Fruit fly (Drosophila melanogaster) whole organism, prepupa: ENCODE results near the gene CG7065.

Experiments used
- Blimp-1 ChIP-seq: fragments of 200-800 bp; sonication (Bioruptor generic); optimal IDR thresholded peaks from 3 replicates; lab custom pipeline; 2017; ENCODE audit warnings: missing biosample characterization, missing genetic modification characterization, mild to moderate bottlenecking, moderate library complexity, missing genetic modification reagents
- CG10631 ChIP-seq: fragments of 200-800 bp; sonication (Bioruptor generic); optimal IDR thresholded peaks from 2 replicates; lab custom pipeline; 2016; ENCODE audit warnings: missing biosample characterization, missing genetic modification characterization
- CG11294 ChIP-seq: fragments of 200-800 bp; sonication (Bioruptor generic); IDR thresholded peaks from 2 replicates; pipeline ENCODE4 v1.3.6; 2022; ENCODE audit warnings: missing biosample characterization, missing genetic modification characterization
- CG11762 ChIP-seq: fragments of 200-800 bp; sonication (Bioruptor generic); optimal IDR thresholded peaks from 3 replicates; lab custom pipeline; 2016; ENCODE audit warnings: missing biosample characterization, missing genetic modification characterization; ENCODE audit not compliant: insufficient read depth
- CG11902 ChIP-seq: fragments of 200-800 bp; sonication (Bioruptor generic); optimal IDR thresholded peaks from 3 replicates; lab custom pipeline; 2016; ENCODE audit warnings: missing biosample characterization, missing genetic modification characterization
- CG15336 ChIP-seq: fragments of 200-800 bp; sonication (Bioruptor generic); IDR thresholded peaks from 2 replicates; pipeline ENCODE4 v1.3.6; 2022; ENCODE audit warnings: missing biosample characterization, missing genetic modification characterization
- CG1621 ChIP-seq: fragments of 200-800 bp; sonication (Bioruptor generic); optimal IDR thresholded peaks from 3 replicates; lab custom pipeline; 2018; ENCODE audit warnings: missing biosample characterization, mild to moderate bottlenecking, missing genetic modification characterization
- CG16779 ChIP-seq: fragments of 200-800 bp; sonication (Bioruptor generic); optimal IDR thresholded peaks from 3 replicates; lab custom pipeline; 2017; ENCODE audit warnings: missing biosample characterization, mild to moderate bottlenecking, missing genetic modification characterization
- CG3032 ChIP-seq: fragments of 200-800 bp; optimal IDR thresholded peaks from 2 replicates; lab custom pipeline; 2019; ENCODE audit warnings: missing biosample characterization, mild to moderate bottlenecking, missing genetic modification characterization, moderate library complexity
- CG31627 ChIP-seq: fragments of 200-800 bp; sonication (Bioruptor generic); optimal IDR thresholded peaks from 3 replicates; lab custom pipeline; 2016; ENCODE audit warnings: missing biosample characterization, missing genetic modification characterization
- CG32006 ChIP-seq: fragments of 200-800 bp; sonication (Bioruptor generic); optimal IDR thresholded peaks from 3 replicates; lab custom pipeline; 2017; ENCODE audit warnings: missing biosample characterization, mild to moderate bottlenecking, missing genetic modification characterization
- CG34406 ChIP-seq: fragments of 200-800 bp; sonication (Bioruptor generic); optimal IDR thresholded peaks from 3 replicates; lab custom pipeline; 2016; ENCODE audit warnings: missing biosample characterization, missing genetic modification characterization
- CG3919 ChIP-seq: fragments of 200-800 bp; sonication (Bioruptor generic); optimal IDR thresholded peaks from 3 replicates; lab custom pipeline; 2016; ENCODE audit warnings: missing biosample characterization, missing genetic modification characterization
- CG6163 ChIP-seq: fragments of 200-800 bp; sonication (Bioruptor generic); IDR thresholded peaks from 3 replicates; pipeline ENCODE4 v1.3.6; 2022; ENCODE audit warnings: missing biosample characterization, missing genetic modification characterization
- CG6276 ChIP-seq: fragments of 200-800 bp; sonication (Bioruptor generic); optimal IDR thresholded peaks from 2 replicates; lab custom pipeline; 2017; ENCODE audit warnings: missing biosample characterization, mild to moderate bottlenecking, missing genetic modification characterization
- CG6792 ChIP-seq: fragments of 200-800 bp; sonication (Bioruptor generic); optimal IDR thresholded peaks from 3 replicates; lab custom pipeline; 2016; ENCODE audit warnings: missing biosample characterization, missing genetic modification characterization
- CG6808 ChIP-seq: fragments of 200-800 bp; sonication (Bioruptor generic); optimal IDR thresholded peaks from 3 replicates; lab custom pipeline; 2017; ENCODE audit warnings: missing biosample characterization, missing genetic modification characterization, mild to moderate bottlenecking, moderate library complexity, missing genetic modification reagents
- CG7368 ChIP-seq: fragments of 200-800 bp; sonication (Bioruptor generic); optimal IDR thresholded peaks from 3 replicates; lab custom pipeline; 2016; ENCODE audit warnings: missing biosample characterization, missing genetic modification characterization
- CG8119 ChIP-seq: fragments of 200-800 bp; sonication (Bioruptor generic); IDR thresholded peaks from 3 replicates; pipeline ENCODE4 v1.3.6; 2022; ENCODE audit warnings: missing biosample characterization, missing genetic modification characterization
- CG8632 ChIP-seq: fragments of 200-800 bp; sonication (Bioruptor generic); optimal IDR thresholded peaks from 3 replicates; lab custom pipeline; 2016; ENCODE audit warnings: missing biosample characterization, missing genetic modification characterization
- CG9139 ChIP-seq: fragments of 200-800 bp; sonication (Bioruptor generic); optimal IDR thresholded peaks from 3 replicates; lab custom pipeline; 2017; ENCODE audit warnings: missing biosample characterization, mild to moderate bottlenecking, missing genetic modification characterization
- Eip75B ChIP-seq: fragments of 200-800 bp; sonication (Bioruptor generic); optimal IDR thresholded peaks from 3 replicates; lab custom pipeline; 2016; ENCODE audit warnings: missing biosample characterization, missing genetic modification characterization
- Eip78C ChIP-seq: fragments of 200-800 bp; sonication (Bioruptor generic); peaks from one replicate; lab custom pipeline; 2016; ENCODE audit warnings: missing biosample characterization, missing genetic modification characterization
- Eip93F ChIP-seq: fragments of 200-800 bp; sonication (Bioruptor generic); optimal IDR thresholded peaks from 2 replicates; lab custom pipeline; 2016; ENCODE audit warnings: missing biosample characterization, mild to moderate bottlenecking, missing genetic modification characterization
- Ets21C ChIP-seq: fragments of 200-800 bp; sonication (Bioruptor generic); optimal IDR thresholded peaks from 3 replicates; lab custom pipeline; 2016; ENCODE audit warnings: missing biosample characterization, missing genetic modification characterization
- Gug ChIP-seq: fragments of 200-800 bp; sonication (Bioruptor generic); IDR thresholded peaks from 2 replicates; pipeline ENCODE4 v1.3.6; 2022; ENCODE audit warnings: missing biosample characterization, missing genetic modification characterization
- Hr38 ChIP-seq: sonication (Bioruptor generic); optimal IDR thresholded peaks from 2 replicates; lab custom pipeline; 2016; ENCODE audit warnings: missing biosample characterization, missing genetic modification characterization
- Hr4 ChIP-seq: fragments of 200-800 bp; sonication (Bioruptor generic); optimal IDR thresholded peaks from 3 replicates; lab custom pipeline; 2016; ENCODE audit warnings: missing biosample characterization, missing genetic modification characterization
- Lpt ChIP-seq: fragments of 200-800 bp; sonication (Bioruptor generic); optimal IDR thresholded peaks from 3 replicates; lab custom pipeline; 2016; ENCODE audit warnings: missing biosample characterization, missing genetic modification characterization
- Met ChIP-seq: fragments of 200-800 bp; sonication (Bioruptor generic); optimal IDR thresholded peaks from 3 replicates; lab custom pipeline; 2016; ENCODE audit warnings: missing biosample characterization, missing genetic modification characterization
- OdsH ChIP-seq: fragments of 200-800 bp; sonication (Bioruptor generic); optimal IDR thresholded peaks from 3 replicates; lab custom pipeline; 2016; ENCODE audit warnings: missing biosample characterization, missing genetic modification characterization
- Smox ChIP-seq: fragments of 200-800 bp; sonication (Bioruptor generic); optimal IDR thresholded peaks from 3 replicates; lab custom pipeline; 2016; ENCODE audit warnings: missing biosample characterization, missing genetic modification characterization
- Sox102F ChIP-seq: fragments of 200-800 bp; sonication (Bioruptor generic); optimal IDR thresholded peaks from 2 replicates; lab custom pipeline; 2016; ENCODE audit warnings: missing biosample characterization, mild to moderate bottlenecking, missing genetic modification characterization
- Sox15 ChIP-seq: fragments of 200-800 bp; sonication (Bioruptor generic); optimal IDR thresholded peaks from 3 replicates; lab custom pipeline; 2016; ENCODE audit warnings: missing biosample characterization, missing genetic modification characterization
- achi ChIP-seq: fragments of 200-800 bp; sonication (Bioruptor generic); optimal IDR thresholded peaks from 3 replicates; lab custom pipeline; 2016; ENCODE audit warnings: missing biosample characterization, missing genetic modification characterization
- acj6 ChIP-seq: fragments of 200-800 bp; sonication (Bioruptor generic); optimal IDR thresholded peaks from 3 replicates; lab custom pipeline; 2016; ENCODE audit warnings: missing biosample characterization, missing genetic modification characterization
- cyc ChIP-seq: fragments of 200-800 bp; sonication (Bioruptor generic); optimal IDR thresholded peaks from 3 replicates; lab custom pipeline; 2016; ENCODE audit warnings: missing biosample characterization, missing genetic modification characterization
- dac ChIP-seq: fragments of 200-800 bp; sonication (Bioruptor generic); optimal IDR thresholded peaks from 2 replicates; lab custom pipeline; 2017; ENCODE audit warnings: missing biosample characterization, mild to moderate bottlenecking, missing genetic modification characterization
- dsx ChIP-seq: fragments of 200-800 bp; optimal IDR thresholded peaks from 3 replicates; lab custom pipeline; 2019; ENCODE audit warnings: missing biosample characterization, mild to moderate bottlenecking, missing genetic modification characterization, moderate library complexity; ENCODE audit not compliant: poor library complexity, severe bottlenecking
- eg ChIP-seq: fragments of 200-800 bp; sonication (Bioruptor generic); IDR thresholded peaks from 3 replicates; pipeline ENCODE4 v1.3.6; 2022; ENCODE audit warnings: missing biosample characterization, missing genetic modification characterization
- esn ChIP-seq: fragments of 200-800 bp; sonication (Bioruptor generic); optimal IDR thresholded peaks from 2 replicates; lab custom pipeline; 2016; ENCODE audit warnings: missing biosample characterization, mild to moderate bottlenecking, missing genetic modification characterization, moderate library complexity
- fd59A ChIP-seq: fragments of 200-800 bp; sonication (Bioruptor generic); optimal IDR thresholded peaks from 2 replicates; lab custom pipeline; 2017; ENCODE audit warnings: missing biosample characterization, mild to moderate bottlenecking, missing genetic modification characterization, missing genetic modification reagents
- fkh ChIP-seq: fragments of 200-800 bp; sonication (Bioruptor generic); optimal IDR thresholded peaks from 3 replicates; lab custom pipeline; 2017; ENCODE audit warnings: missing biosample characterization, mild to moderate bottlenecking, missing genetic modification characterization, moderate library complexity
- net ChIP-seq: fragments of 200-800 bp; sonication (Bioruptor generic); optimal IDR thresholded peaks from 3 replicates; lab custom pipeline; 2016; ENCODE audit warnings: missing biosample characterization, missing genetic modification characterization
- spab ChIP-seq: fragments of 200-800 bp; sonication (Bioruptor generic); optimal IDR thresholded peaks from 2 replicates; lab custom pipeline; 2017; ENCODE audit warnings: missing biosample characterization, mild to moderate bottlenecking, missing genetic modification characterization, missing genetic modification reagents
- ss ChIP-seq, 2 experiments: fragments of 200-800 bp; sonication (Bioruptor generic); optimal IDR thresholded peaks; 2 replicates in 1 of 2; 3 replicates in 1 of 2; lab custom pipeline; 2017 to 2018; ENCODE audit warnings: mild to moderate bottlenecking in 2 of 2, missing biosample characterization in 2 of 2, missing genetic modification characterization in 2 of 2, moderate library complexity in 1 of 2
- topi ChIP-seq: fragments of 200-800 bp; sonication (Bioruptor generic); optimal IDR thresholded peaks from 3 replicates; lab custom pipeline; 2016; ENCODE audit warnings: missing biosample characterization, missing genetic modification characterization

CG7065 gene

dm6 chrX:9193604-9194003, 51.3 kb downstream of the CG7065 start, which contains the start of gene CG12106 (continued):
- TF ChIP-seq Ets21C (GFP tag; lab: Kevin White, UChicago) (peak; percentile 47), CG6276 (GFP tag; lab: Kevin White, UChicago) (no peak)
- TF ChIP-seq, all 60 proteins: peak for 29

dm6 chrX:9195311-9195710, 53.0 kb downstream of the CG7065 start:
- no peak for TF ChIP-seq CG6792

dm6 chrX:9196362-9196761, 54.1 kb downstream of the CG7065 start, which contains the start of gene CG12118:
Gene CG12118, minus strand, starts transcription at chrX:9196414.
- TF ChIP-seq esn (GFP tag; lab: Kevin White, UChicago): peak; percentile 84
- peak; percentile 75 for TF ChIP-seq achi (GFP tag; lab: Kevin White, UChicago)
- peak; percentile 77 for TF ChIP-seq acj6 (GFP tag; lab: Kevin White, UChicago)
- peak; percentile 69 for TF ChIP-seq CG8632 (GFP tag; lab: Kevin White, UChicago)
- TF ChIP-seq cyc (GFP tag; lab: Kevin White, UChicago): peak; percentile 62
- TF ChIP-seq CG3032: peak; percentile 61
- TF ChIP-seq Sox102F: peak; percentile 74
- peak; percentile 19 for TF ChIP-seq Sox15 (GFP tag; lab: Kevin White, UChicago)
- peak; percentile 53 for TF ChIP-seq CG31627 (GFP tag; lab: Kevin White, UChicago)
- TF ChIP-seq Eip78C (GFP tag; lab: Kevin White, UChicago): peak; percentile 87
- TF ChIP-seq Smox: peak; percentile 70
- no peak; the same call in 1 of the 3 replicates for TF ChIP-seq eg (GFP tag; lab: Robert Waterston, UW)
- no peak for TF ChIP-seq CG16779 (tag; lab: Kevin White, UChicago)
- peak; percentile 67 for TF ChIP-seq CG8119 (GFP tag; lab: Robert Waterston, UW)
- TF ChIP-seq fkh (GFP tag; lab: Kevin White, UChicago): peak; percentile 50
- no peak for TF ChIP-seq dsx (GFP tag; lab: Kevin White, UChicago)
- TF ChIP-seq Met (GFP tag; lab: Kevin White, UChicago): peak; percentile 74
- TF ChIP-seq CG32006 (GFP tag; lab: Kevin White, UChicago): peak; percentile 62
- no peak for TF ChIP-seq fd59A (GFP tag; lab: Kevin White, UChicago)
- TF ChIP-seq OdsH (GFP tag; lab: Kevin White, UChicago): peak; percentile 74
- peak; percentile 69 for TF ChIP-seq topi (GFP tag; lab: Kevin White, UChicago)
- TF ChIP-seq CG3919 (GFP tag; lab: Kevin White, UChicago): peak; percentile 71
- no peak for TF ChIP-seq Hr38 (GFP tag; lab: Kevin White, UChicago)
- peak; percentile 58; the same call in 1 of the 2 replicates for TF ChIP-seq CG11294 (GFP tag; lab: Robert Waterston, UW)
- TF ChIP-seq CG15336 (GFP tag; lab: Robert Waterston, UW): peak; percentile 72
- TF ChIP-seq Hr4 (GFP tag; lab: Kevin White, UChicago): peak; percentile 65
- no peak for TF ChIP-seq Blimp-1 (GFP tag; lab: Kevin White, UChicago)
- TF ChIP-seq CG7368: peak; percentile 45
- TF ChIP-seq CG34406 (GFP tag; lab: Kevin White, UChicago): peak; percentile 69
- TF ChIP-seq ss (GFP tag; optimal IDR thresholded peaks at IDR 0.05; lab: Kevin White, UChicago): no peak
- no peak for TF ChIP-seq CG6808 (GFP tag; lab: Kevin White, UChicago)
- TF ChIP-seq Gug (GFP tag; lab: Robert Waterston, UW): peak; percentile 75
- no peak for TF ChIP-seq CG9139 (GFP tag; lab: Kevin White, UChicago)
- TF ChIP-seq CG6163 (GFP tag; lab: Robert Waterston, UW): no peak; the same call in 1 of the 3 replicates
- TF ChIP-seq CG6792: peak; percentile 68
- peak; percentile 18 for TF ChIP-seq CG1621 (tag; lab: Kevin White, UChicago)
- peak; percentile 53 for TF ChIP-seq Eip75B (GFP tag; lab: Kevin White, UChicago)
- peak; percentile 5 for TF ChIP-seq CG11762 (GFP tag; lab: Kevin White, UChicago)
- TF ChIP-seq spab (GFP tag; lab: Kevin White, UChicago): no peak
- peak; percentile 66 for TF ChIP-seq Lpt (GFP tag; lab: Kevin White, UChicago)
- peak; percentile 52 for TF ChIP-seq net (GFP tag; lab: Kevin White, UChicago)
- TF ChIP-seq Eip93F: peak; percentile 45
- peak; percentile 53 for TF ChIP-seq Ets21C (GFP tag; lab: Kevin White, UChicago)
- TF ChIP-seq dac: no peak
- TF ChIP-seq CG10631 (GFP tag; lab: Kevin White, UChicago): peak; percentile 83
- TF ChIP-seq CG11902 (GFP tag; lab: Kevin White, UChicago): peak; percentile 42
